Worm (Caenorhabditis elegans): Measurements from ENCODE around the gene par-4.
A peak's percentile ranks its signal among the peaks of the same experiment; 100 is the strongest.

Gene par-4

DNA sequence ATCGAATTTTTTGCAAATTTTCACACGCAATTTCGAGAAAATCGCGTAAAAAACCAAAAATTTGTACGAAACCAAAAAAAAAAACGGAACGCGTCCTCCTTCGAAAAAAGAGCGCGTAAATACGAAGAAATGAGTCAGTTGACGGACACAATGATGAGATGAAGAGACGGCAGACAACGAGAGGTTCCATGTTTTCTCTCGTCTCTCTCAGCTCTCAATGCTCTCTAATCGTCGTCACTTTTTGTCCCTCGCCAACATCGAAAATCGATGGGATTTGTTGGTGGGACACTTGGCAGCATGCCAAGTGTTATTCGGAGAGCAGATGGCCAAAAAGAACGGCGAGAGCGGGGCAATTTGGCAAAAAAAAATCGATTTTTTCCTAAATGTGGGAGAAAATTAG is 19.3 kb upstream of the par-4 start (continued):
- peak; percentile 66 to 74 (median 73) for TF ChIP-seq dpl-1 (GFP tag; optimal IDR thresholded peaks at IDR 0.05)
- TF ChIP-seq lir-3 (tag; optimal IDR thresholded peaks at IDR 0.05; ENCODE audit: poor library complexity): no peak
- TF ChIP-seq lin-14 (GFP tag; optimal IDR thresholded peaks at IDR 0.05): peak; percentile 99
- no peak for TF ChIP-seq zag-1 (tag; optimal IDR thresholded peaks at IDR 0.05)
- TF ChIP-seq hpl-2 (GFP tag; optimal IDR thresholded peaks at IDR 0.05): no peak
- TF ChIP-seq lin-13 (GFP tag; optimal IDR thresholded peaks at IDR 0.05): peak; percentile 45
- peak; percentile 73 for TF ChIP-seq xbp-1 (tag; optimal IDR thresholded peaks at IDR 0.05)
- peak; percentile 83 for TF ChIP-seq snpc-4 (tag; optimal IDR thresholded peaks at IDR 0.05)

DNA sequence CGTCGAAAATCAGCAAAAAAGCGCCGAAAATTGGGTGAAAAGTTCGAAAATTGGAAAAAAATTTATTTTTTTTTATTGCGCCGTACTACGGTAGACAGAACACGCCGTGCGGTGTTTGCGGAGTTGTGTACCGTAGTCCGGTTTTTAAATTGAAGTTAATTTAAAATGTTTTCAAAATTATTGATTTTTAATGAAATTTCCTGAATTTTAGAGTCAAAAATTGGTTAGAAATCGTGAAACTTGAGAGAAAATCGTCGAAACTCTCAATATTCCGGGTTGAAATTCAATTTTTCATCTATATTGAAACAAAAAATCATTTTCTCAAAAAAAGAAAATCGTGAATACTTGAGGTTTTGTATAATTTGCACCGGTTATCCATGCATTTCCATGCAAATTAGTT is 16.6 kb upstream of the par-4 start, which contains the start of gene nova-1:
TSS of gene nova-1 (minus strand) at position 101 of the 400 bp plus-strand sequence.
- no peak for TF ChIP-seq mef-2 (tag; optimal IDR thresholded peaks at IDR 0.05)
- TF ChIP-seq nhr-84 (tag; optimal IDR thresholded peaks at IDR 0.05): no peak

DNA sequence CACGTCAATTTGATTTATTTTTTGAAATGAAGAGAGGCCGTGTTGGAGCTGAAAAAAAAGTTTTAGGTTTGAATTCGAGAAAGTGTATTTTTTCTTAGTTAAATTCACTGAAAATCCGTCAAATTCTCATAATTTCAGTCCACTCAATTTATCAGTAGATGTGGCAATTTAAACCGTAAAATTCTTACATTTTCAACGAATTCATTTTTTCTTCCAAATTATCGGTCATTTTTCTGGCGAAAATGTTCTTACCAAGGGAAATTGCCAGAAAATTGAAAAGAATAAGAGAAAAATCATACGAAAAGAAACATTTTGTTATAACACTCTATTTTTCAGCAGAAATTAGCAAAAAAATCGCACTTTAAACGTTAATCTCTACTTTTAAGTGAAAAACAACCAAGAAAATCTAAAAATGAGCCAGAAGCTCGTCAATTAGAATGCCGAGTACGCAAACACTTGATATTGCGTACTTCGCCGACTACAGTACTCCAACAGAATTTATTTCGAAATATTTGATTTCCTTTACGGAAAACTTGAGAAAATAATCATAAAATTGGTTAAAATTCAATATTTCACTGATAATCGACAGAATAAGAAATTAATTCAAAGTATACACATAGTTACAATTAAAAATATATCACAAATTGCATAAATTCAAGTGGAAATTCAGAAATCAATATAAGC is 13.2 kb upstream of the par-4 start, which contains the start of gene fbxa-106:
TSS of gene fbxa-106 (minus strand) at position 51 of the 684 bp plus-strand sequence.
- TF ChIP-seq fkh-4 (tag; optimal IDR thresholded peaks at IDR 0.05; ENCODE audit: borderline replicate concordance): no peak
- no peak for TF ChIP-seq snpc-4 (tag; optimal IDR thresholded peaks at IDR 0.05)
- TF ChIP-seq dsc-1 (tag; optimal IDR thresholded peaks at IDR 0.05): no peak
- no peak for TF ChIP-seq ets-5 (GFP tag; IDR thresholded peaks at IDR 0.05)
- no peak for TF ChIP-seq lin-14 (GFP tag; optimal IDR thresholded peaks at IDR 0.05)
- TF ChIP-seq ceh-8 (GFP tag; optimal IDR thresholded peaks at IDR 0.05): no peak
- TF ChIP-seq elt-2 (tag; optimal IDR thresholded peaks at IDR 0.05): no peak
- no peak for TF ChIP-seq nhr-47 (tag; optimal IDR thresholded peaks at IDR 0.05)

DNA sequence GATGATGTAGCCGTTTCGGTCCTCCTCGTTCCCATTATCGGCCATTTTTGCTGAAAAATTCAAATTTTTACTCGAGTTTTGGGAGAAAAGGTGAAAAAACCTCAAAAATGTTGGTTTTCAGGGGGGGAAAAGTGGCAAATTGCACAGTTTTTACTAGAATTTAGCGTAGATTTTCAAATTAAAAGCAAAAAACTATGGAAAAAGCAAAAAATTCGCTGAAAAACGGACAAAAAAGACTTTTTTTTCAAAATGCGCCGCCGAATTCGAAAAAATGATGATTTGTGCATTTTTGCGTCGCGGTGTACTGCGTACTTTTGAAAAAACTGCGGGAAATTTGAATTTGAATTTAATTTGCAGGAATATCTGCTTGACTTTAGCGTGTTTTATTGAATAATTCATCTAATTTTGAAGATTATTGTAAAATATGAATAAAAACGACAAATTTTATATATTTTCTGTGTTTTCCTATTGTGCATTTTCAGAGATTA is 12.3 kb upstream of the par-4 start, which contains the start of gene Y59A8B.12:
TSS of gene Y59A8B.12 (minus strand) at position 51 of the 488 bp plus-strand sequence.
- TF ChIP-seq efl-1 (optimal IDR thresholded peaks at IDR 0.05) (peak in 1 of 2 experiments; percentile 88), efl-1 (GFP tag; optimal IDR thresholded peaks at IDR 0.05 in 1 of 2) (peak in 1 of 2 experiments; percentile 62), nhr-77 (tag; optimal IDR thresholded peaks at IDR 0.05) (no peak), nhr-85 (tag) (peak; percentile 65), vab-15 (tag; optimal IDR thresholded peaks at IDR 0.05) (no peak), tlp-1 (tag; optimal IDR thresholded peaks at IDR 0.05) (no peak), ztf-11 (tag; optimal IDR thresholded peaks at IDR 0.05) (no peak)

DNA sequence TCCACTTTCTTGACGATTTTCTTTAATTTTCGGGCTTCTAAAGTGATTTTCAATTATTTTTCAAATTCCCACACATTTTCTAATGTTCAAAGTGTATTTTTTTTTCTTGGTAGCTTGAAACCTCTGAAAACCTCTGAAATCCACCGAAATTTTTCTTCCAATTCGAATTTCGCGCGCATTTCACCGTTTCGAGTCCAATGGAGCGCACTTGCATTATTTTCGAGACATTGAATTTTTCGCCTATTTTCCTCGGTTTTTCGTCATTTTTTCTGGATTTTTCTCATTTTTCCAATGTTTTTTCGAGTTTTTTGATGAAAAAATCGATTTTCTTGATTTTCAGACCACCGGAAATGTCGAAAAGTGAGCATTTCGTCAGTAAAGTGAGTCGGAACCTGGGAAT is 11.7 kb upstream of the par-4 start, which contains the start of gene slr-2:
TSS of gene slr-2 (plus strand) at position 341 of the 400 bp plus-strand sequence.
- peak; percentile 49 for TF ChIP-seq skn-1 (tag; optimal IDR thresholded peaks at IDR 0.05)
- TF ChIP-seq lin-13 (GFP tag; optimal IDR thresholded peaks at IDR 0.05): peak; percentile 11
- TF ChIP-seq sox-4 (tag; optimal IDR thresholded peaks at IDR 0.05): no peak
- TF ChIP-seq egl-13 (tag; optimal IDR thresholded peaks at IDR 0.05): no peak
- peak; percentile 56 for TF ChIP-seq xbp-1 (tag; optimal IDR thresholded peaks at IDR 0.05)
- no peak for TF ChIP-seq grh-1 (GFP tag; IDR thresholded peaks at IDR 0.05)
- TF ChIP-seq pax-3 (tag; optimal IDR thresholded peaks at IDR 0.05): no peak
- TF ChIP-seq mef-2 (tag; optimal IDR thresholded peaks at IDR 0.05): no peak
- TF ChIP-seq vab-15 (tag; optimal IDR thresholded peaks at IDR 0.05): no peak
- no peak for TF ChIP-seq ceh-63 (GFP tag; optimal IDR thresholded peaks at IDR 0.05)
- peak; percentile 9 for TF ChIP-seq unc-30 (tag; optimal IDR thresholded peaks at IDR 0.05)
- peak; percentile 49 to 80 for TF ChIP-seq lsy-2 (tag; optimal IDR thresholded peaks at IDR 0.05)
- TF ChIP-seq fkh-10 (GFP tag; optimal IDR thresholded peaks at IDR 0.05): no peak
- no peak for TF ChIP-seq nhr-90 (tag; optimal IDR thresholded peaks at IDR 0.05; ENCODE audit: poor library complexity)
- no peak for TF ChIP-seq nhr-47 (tag; optimal IDR thresholded peaks at IDR 0.05)
- peak; percentile 38 for TF ChIP-seq blmp-1 (tag; optimal IDR thresholded peaks at IDR 0.05)
- no peak for TF ChIP-seq nhr-237 (tag; optimal IDR thresholded peaks at IDR 0.05)
- peak; percentile 18 for TF ChIP-seq lin-15B (tag; optimal IDR thresholded peaks at IDR 0.05)
- TF ChIP-seq C34B4.2 (tag; optimal IDR thresholded peaks at IDR 0.05): no peak
- no peak for TF ChIP-seq nhr-12 (tag; optimal IDR thresholded peaks at IDR 0.05)
- no peak for TF ChIP-seq ama-1 (optimal IDR thresholded peaks at IDR 0.05)
- no peak for TF ChIP-seq nhr-19 (GFP tag; conservative IDR thresholded peaks at IDR 0.05)
- TF ChIP-seq nhr-20 (tag; optimal IDR thresholded peaks at IDR 0.05): no peak
- TF ChIP-seq swsn-7 (tag; optimal IDR thresholded peaks at IDR 0.05): no peak
- TF ChIP-seq ztf-11 (tag; optimal IDR thresholded peaks at IDR 0.05): no peak
- peak; percentile 36 for TF ChIP-seq F16B12.6 (tag; optimal IDR thresholded peaks at IDR 0.05)
- TF ChIP-seq dpl-1 (GFP tag; optimal IDR thresholded peaks at IDR 0.05): peak; percentile 97 to 98 (median 97)
- no peak for TF ChIP-seq alr-1 (tag; optimal IDR thresholded peaks at IDR 0.05; ENCODE audit: borderline replicate concordance)
